Fruit fly (Drosophila melanogaster) whole organism, embryonic: Measurements from ENCODE around the gene CG7173.

ENCODE experiments used
- Atf6 ChIP-seq: fragments of 200-800 bp; sonication (Bioruptor generic); IDR thresholded peaks from 2 replicates; pipeline ENCODE4 v1.3.6; 2022; ENCODE audit warnings: missing biosample characterization, missing genetic modification characterization
- Bgb ChIP-seq: fragments of 200-800 bp; sonication (Bioruptor generic); IDR thresholded peaks from 2 replicates; pipeline ENCODE4 v1.3.6; 2022; ENCODE audit warnings: missing biosample characterization, missing genetic modification characterization; ENCODE audit not compliant: partially characterized antibody
- CG10274 ChIP-seq: fragments of 200-800 bp; sonication (Bioruptor generic); optimal IDR thresholded peaks from 3 replicates; lab custom pipeline; 2017; ENCODE audit warnings: missing biosample characterization, mild to moderate bottlenecking, missing genetic modification characterization
- CG12071 ChIP-seq: fragments of 200-800 bp; sonication (Bioruptor generic); optimal IDR thresholded peaks from 3 replicates; lab custom pipeline; 2018; ENCODE audit warnings: missing biosample characterization, mild to moderate bottlenecking, missing genetic modification characterization
- CG13123 ChIP-seq: fragments of 200-800 bp; sonication (Bioruptor generic); optimal IDR thresholded peaks from 2 replicates; lab custom pipeline; 2016; ENCODE audit warnings: missing biosample characterization, missing genetic modification characterization
- CG13894 ChIP-seq: fragments of 200-800 bp; sonication (Bioruptor generic); optimal IDR thresholded peaks from 3 replicates; lab custom pipeline; 2018; ENCODE audit warnings: missing biosample characterization, mild to moderate bottlenecking, missing genetic modification characterization, moderate library complexity
- CG17328 ChIP-seq: fragments of 200-800 bp; sonication (Bioruptor generic); IDR thresholded peaks from 2 replicates; pipeline ENCODE4 v1.3.6; 2022; ENCODE audit warnings: missing biosample characterization, missing genetic modification characterization
- CG17568 ChIP-seq: fragments of 200-800 bp; sonication (Bioruptor generic); optimal IDR thresholded peaks from 2 replicates; lab custom pipeline; 2018; ENCODE audit warnings: missing biosample characterization, mild to moderate bottlenecking, missing genetic modification characterization, moderate library complexity
- CG17829 ChIP-seq: fragments of 200-800 bp; optimal IDR thresholded peaks from 2 replicates; lab custom pipeline; 2019; ENCODE audit warnings: missing biosample characterization, mild to moderate bottlenecking, missing genetic modification characterization, moderate library complexity
- CG2116 ChIP-seq: fragments of 200-800 bp; sonication (Bioruptor generic); optimal IDR thresholded peaks from 3 replicates; lab custom pipeline; 2018; ENCODE audit warnings: missing biosample characterization, mild to moderate bottlenecking, missing genetic modification characterization
- CG2120 ChIP-seq: fragments of 200-800 bp; sonication (Bioruptor generic); optimal IDR thresholded peaks from 3 replicates; lab custom pipeline; 2016; ENCODE audit warnings: missing biosample characterization, missing genetic modification characterization
- CG2678 ChIP-seq: fragments of 200-800 bp; sonication (Bioruptor generic); optimal IDR thresholded peaks from 3 replicates; lab custom pipeline; 2019; ENCODE audit warnings: missing biosample characterization, mild to moderate bottlenecking, missing genetic modification characterization, moderate library complexity
- CG2712 ChIP-seq: fragments of 200-800 bp; optimal IDR thresholded peaks from 3 replicates; lab custom pipeline; 2019; ENCODE audit warnings: missing biosample characterization, mild to moderate bottlenecking, missing genetic modification characterization, moderate library complexity
- CG30403 ChIP-seq: fragments of 200-800 bp; sonication (Bioruptor generic); optimal IDR thresholded peaks from 3 replicates; lab custom pipeline; 2016; ENCODE audit warnings: missing biosample characterization, missing genetic modification characterization
- CG31224 ChIP-seq: fragments of 200-800 bp; sonication (Bioruptor generic); IDR thresholded peaks from 2 replicates; pipeline ENCODE4 v1.3.6; 2022; ENCODE audit warnings: missing biosample characterization, missing genetic modification characterization
- CG3726 ChIP-seq: fragments of 200-800 bp; sonication (Bioruptor generic); IDR thresholded peaks from 3 replicates; pipeline ENCODE4, ENCODE4 v1.3.6; 2022; ENCODE audit warnings: missing biosample characterization, missing genetic modification characterization
- CG3838 ChIP-seq: fragments of 200-800 bp; sonication (Bioruptor generic); optimal IDR thresholded peaks from 3 replicates; lab custom pipeline; 2016; ENCODE audit warnings: missing biosample characterization, missing genetic modification characterization
- CG4404 ChIP-seq: fragments of 200-800 bp; sonication (Bioruptor generic); IDR thresholded peaks from 2 replicates; pipeline ENCODE4 v1.3.6; 2022; ENCODE audit warnings: missing biosample characterization, missing genetic modification characterization
- CG4617 ChIP-seq: fragments of 200-800 bp; sonication (Bioruptor generic); optimal IDR thresholded peaks from 3 replicates; lab custom pipeline; 2016; ENCODE audit warnings: missing biosample characterization, missing genetic modification characterization, borderline replicate concordance
- CG4730 ChIP-seq: fragments of 200-800 bp; sonication (Bioruptor generic); IDR thresholded peaks from 2 replicates; pipeline ENCODE4 v1.3.6; 2022; ENCODE audit warnings: missing biosample characterization, missing genetic modification characterization
- CG6654 ChIP-seq: fragments of 200-800 bp; sonication (Bioruptor generic); optimal IDR thresholded peaks from 2 replicates; lab custom pipeline; 2017; ENCODE audit warnings: missing biosample characterization, mild to moderate bottlenecking, missing genetic modification characterization
- Dll ChIP-seq: fragments of 200-800 bp; sonication (Bioruptor generic); IDR thresholded peaks from 4 replicates; pipeline ENCODE4 v1.3.6; 2022; ENCODE audit warnings: missing biosample characterization, missing genetic modification characterization; ENCODE audit not compliant: partially characterized antibody
- Dp ChIP-seq: fragments of 200-800 bp; sonication (Bioruptor generic); optimal IDR thresholded peaks from 2 replicates; lab custom pipeline; 2018; ENCODE audit warnings: missing biosample characterization, mild to moderate bottlenecking, missing genetic modification characterization, moderate library complexity
- GATAe ChIP-seq: fragments of 200-800 bp; sonication (Bioruptor generic); conservative IDR thresholded peaks from 2 replicates; pipeline ENCODE4 v1.3.6; 2022; ENCODE audit warnings: missing biosample characterization, missing genetic modification characterization
- H15 ChIP-seq: fragments of 200-800 bp; sonication (Bioruptor generic); IDR thresholded peaks from 3 replicates; pipeline ENCODE4 v1.3.6; 2022; ENCODE audit warnings: missing biosample characterization, missing genetic modification characterization
- HmgD ChIP-seq: fragments of 200-800 bp; sonication (Bioruptor generic); optimal IDR thresholded peaks from 3 replicates; lab custom pipeline; 2016; ENCODE audit warnings: missing biosample characterization, missing genetic modification characterization
- Meics ChIP-seq: fragments of 200-800 bp; sonication (Bioruptor generic); optimal IDR thresholded peaks from 2 replicates; lab custom pipeline; 2017; ENCODE audit warnings: missing biosample characterization, mild to moderate bottlenecking, missing genetic modification characterization
- Optix ChIP-seq: fragments of 200-800 bp; sonication (Bioruptor generic); IDR thresholded peaks from 3 replicates; pipeline ENCODE4 v1.3.6; 2022; ENCODE audit warnings: missing biosample characterization, missing genetic modification characterization
- Sin3A ChIP-seq: fragments of >200 bp; optimal IDR thresholded peaks from 2 replicates; lab custom pipeline; 2018
- Six4 ChIP-seq: fragments of 200-800 bp; sonication (Bioruptor generic); optimal IDR thresholded peaks from 2 replicates; lab custom pipeline; 2016; ENCODE audit warnings: missing biosample characterization, missing genetic modification characterization
- Sry-β ChIP-seq: fragments of 200-800 bp; sonication (Bioruptor generic); optimal IDR thresholded peaks from 2 replicates; lab custom pipeline; 2018; ENCODE audit warnings: missing biosample characterization, mild to moderate bottlenecking, missing genetic modification characterization, moderate library complexity
- corto ChIP-seq: fragments of 200-800 bp; sonication (Bioruptor generic); optimal IDR thresholded peaks from 2 replicates; lab custom pipeline; 2016; ENCODE audit warnings: missing biosample characterization, mild to moderate bottlenecking, missing genetic modification characterization, moderate library complexity
- dan ChIP-seq: fragments of 200-800 bp; sonication (Bioruptor generic); IDR thresholded peaks from 2 replicates; pipeline ENCODE4 v1.3.6; 2022; ENCODE audit warnings: missing biosample characterization, missing genetic modification characterization
- eve ChIP-seq, 2 experiments: fragments of >200 bp; optimal IDR thresholded peaks; 2 replicates each; lab custom pipeline; 2017; ENCODE audit warnings: missing biosample characterization in 2 of 2, missing genetic modification characterization in 2 of 2
- gem ChIP-seq: fragments of 200-800 bp; sonication (Bioruptor generic); optimal IDR thresholded peaks from 2 replicates; lab custom pipeline; 2019; ENCODE audit warnings: missing biosample characterization, mild to moderate bottlenecking, missing genetic modification characterization, moderate library complexity
- gro ChIP-seq: fragments of 200-800 bp; sonication (Bioruptor generic); optimal IDR thresholded peaks from 2 replicates; lab custom pipeline; 2016; ENCODE audit warnings: missing biosample characterization, missing genetic modification characterization
- gsb-n ChIP-seq: fragments of 200-800 bp; sonication (Bioruptor generic); optimal IDR thresholded peaks from 3 replicates; lab custom pipeline; 2018; ENCODE audit warnings: missing biosample characterization, mild to moderate bottlenecking, missing genetic modification characterization
- mirr ChIP-seq: fragments of 200-800 bp; sonication (Bioruptor generic); optimal IDR thresholded peaks from 3 replicates; lab custom pipeline; 2018; ENCODE audit warnings: missing biosample characterization, mild to moderate bottlenecking, missing genetic modification characterization
- nerfin-2 ChIP-seq: fragments of 200-800 bp; sonication (Bioruptor generic); IDR thresholded peaks from 2 replicates; pipeline ENCODE4 v1.3.6; 2022; ENCODE audit warnings: missing biosample characterization, missing genetic modification characterization; ENCODE audit not compliant: partially characterized antibody
- otp ChIP-seq: fragments of 200-800 bp; sonication (Bioruptor generic); IDR thresholded peaks from 3 replicates; pipeline ENCODE4, ENCODE4 v1.3.6; 2022; ENCODE audit warnings: missing biosample characterization, missing genetic modification characterization
- phol ChIP-seq: fragments of 200-800 bp; sonication (Bioruptor generic); optimal IDR thresholded peaks from 3 replicates; lab custom pipeline; 2018; ENCODE audit warnings: missing biosample characterization, mild to moderate bottlenecking, missing genetic modification characterization, moderate library complexity
- pnt ChIP-seq: fragments of 200-800 bp; sonication (Bioruptor generic); optimal IDR thresholded peaks from 3 replicates; lab custom pipeline; 2016; ENCODE audit warnings: missing biosample characterization, missing genetic modification characterization
- pzg ChIP-seq: fragments of 200-800 bp; sonication (Bioruptor generic); optimal IDR thresholded peaks from 3 replicates; lab custom pipeline; 2018; ENCODE audit warnings: missing biosample characterization, mild to moderate bottlenecking, missing genetic modification characterization, moderate library complexity
- repo ChIP-seq: fragments of 200-800 bp; sonication (Bioruptor generic); optimal IDR thresholded peaks from 2 replicates; lab custom pipeline; 2016; ENCODE audit warnings: missing biosample characterization, missing genetic modification characterization
- salm ChIP-seq: fragments of 200-800 bp; sonication (Bioruptor generic); optimal IDR thresholded peaks from 2 replicates; lab custom pipeline; 2018; ENCODE audit warnings: missing biosample characterization, mild to moderate bottlenecking, missing genetic modification characterization
- shn ChIP-seq: fragments of 200-800 bp; sonication (Bioruptor generic); optimal IDR thresholded peaks from 3 replicates; lab custom pipeline; 2016; ENCODE audit warnings: missing biosample characterization, missing genetic modification characterization
- stwl ChIP-seq: fragments of 200-800 bp; sonication (Bioruptor generic); optimal IDR thresholded peaks from 3 replicates; lab custom pipeline; 2018; ENCODE audit warnings: missing biosample characterization, mild to moderate bottlenecking, missing genetic modification characterization, moderate library complexity
- sug ChIP-seq: fragments of 200-800 bp; optimal IDR thresholded peaks from 2 replicates; lab custom pipeline; 2019; ENCODE audit warnings: missing biosample characterization, mild to moderate bottlenecking, missing genetic modification characterization, moderate library complexity
- tin ChIP-seq: fragments of 200-800 bp; sonication (Bioruptor generic); optimal IDR thresholded peaks from 3 replicates; lab custom pipeline; 2016; ENCODE audit warnings: missing biosample characterization, missing genetic modification characterization
- trem ChIP-seq: fragments of 200-800 bp; optimal IDR thresholded peaks from 3 replicates; lab custom pipeline; 2019; ENCODE audit warnings: missing biosample characterization, mild to moderate bottlenecking, missing genetic modification characterization, moderate library complexity
- vnd ChIP-seq: fragments of 200-800 bp; sonication (Bioruptor generic); IDR thresholded peaks from 3 replicates; pipeline ENCODE4 v1.3.6; 2022; ENCODE audit warnings: missing biosample characterization, missing genetic modification characterization; ENCODE audit not compliant: partially characterized antibody
- yki ChIP-seq: fragments of >200 bp; optimal IDR thresholded peaks from 3 replicates; lab custom pipeline; 2018

CG7173 gene

dm6 chr3L:21574296-21574745, 16.3 kb upstream of the CG7173 start (continued):
- no peak for TF ChIP-seq CG12071
- TF ChIP-seq shn (GFP tag; lab: Kevin White, UChicago), result no peak
- TF ChIP-seq mirr (GFP tag; lab: Kevin White, UChicago), result no peak
- 0 out of 3 replicates have a peak, but pooled peaks have one; percentile 14 for TF ChIP-seq Optix
- no peak for TF ChIP-seq CG13894 (tag; lab: Kevin White, UChicago)
- peak; percentile 19; the same call in 1 of the 4 replicates for TF ChIP-seq Dll (GFP tag; lab: Robert Waterston, UW)
- peak; percentile 13 for TF ChIP-seq trem
- TF ChIP-seq salm (tag; lab: Kevin White, UChicago), result no peak
- no peak for TF ChIP-seq CG4730
- peak; percentile 13 for TF ChIP-seq Dp (GFP tag; lab: Kevin White, UChicago)
- TF ChIP-seq CG17328 (GFP tag; lab: Robert Waterston, UW), result no peak
- TF ChIP-seq CG6654 (GFP tag; lab: Kevin White, UChicago), result no peak
- TF ChIP-seq GATAe, result no peak
- no peak for TF ChIP-seq Bgb (GFP tag; lab: Robert Waterston, UW)
- no peak for TF ChIP-seq Meics (GFP tag; lab: Kevin White, UChicago)
- no peak for TF ChIP-seq CG4404 (GFP tag; lab: Robert Waterston, UW)
- no peak for TF ChIP-seq vnd (GFP tag; lab: Robert Waterston, UW)
- peak; percentile 2 for TF ChIP-seq phol
- TF ChIP-seq sug (tag; lab: Kevin White, UChicago), result no peak
- TF ChIP-seq CG2678 (tag; lab: Kevin White, UChicago), result no peak
- no peak for TF ChIP-seq nerfin-2 (GFP tag; lab: Robert Waterston, UW)
- TF ChIP-seq CG10274 (GFP tag; lab: Kevin White, UChicago), result no peak
- TF ChIP-seq dan (GFP tag; lab: Robert Waterston, UW), result no peak
- TF ChIP-seq CG2120 (GFP tag; lab: Kevin White, UChicago), result peak; percentile 15
- no peak for TF ChIP-seq gro (GFP tag; lab: Kevin White, UChicago)
- peak in 1 of 2 experiments; percentile 56 for TF ChIP-seq eve (GFP tag; optimal IDR thresholded peaks at IDR 0.05; lab: Kevin White, UChicago)
- peak; percentile 58 for TF ChIP-seq stwl (tag; lab: Kevin White, UChicago)
- TF ChIP-seq CG31224 (GFP tag; lab: Robert Waterston, UW), result no peak
- peak; percentile 86 for TF ChIP-seq CG4617 (GFP tag; lab: Kevin White, UChicago)
- no peak for TF ChIP-seq gsb-n (tag; lab: Kevin White, UChicago)
- TF ChIP-seq Atf6, result no peak
- no peak for TF ChIP-seq yki
- TF ChIP-seq corto (GFP tag; lab: Kevin White, UChicago), result no peak
- no peak for TF ChIP-seq tin (GFP tag; lab: Kevin White, UChicago)
- TF ChIP-seq Sin3A (lab: Kevin White, UChicago), result no peak
- no peak for TF ChIP-seq CG2712 (tag; lab: Kevin White, UChicago)
- no peak for TF ChIP-seq CG17568 (GFP tag; lab: Kevin White, UChicago)
- TF ChIP-seq CG2116, result peak; percentile 2
- peak; percentile 45 for TF ChIP-seq HmgD (GFP tag; lab: Kevin White, UChicago)
- TF ChIP-seq CG17829 (tag; lab: Kevin White, UChicago), result no peak
- no peak for TF ChIP-seq CG3838 (GFP tag; lab: Kevin White, UChicago)
- peak; percentile 49 for TF ChIP-seq pzg
- no peak for TF ChIP-seq otp (GFP tag; lab: Robert Waterston, UW)
- TF ChIP-seq gem, result no peak
- no peak for TF ChIP-seq CG3726 (GFP tag; lab: Robert Waterston, UW)
- TF ChIP-seq CG13123 (GFP tag; lab: Kevin White, UChicago), result no peak
- no peak for TF ChIP-seq Six4
- no peak for TF ChIP-seq H15 (GFP tag; lab: Robert Waterston, UW)
- TF ChIP-seq CG30403 (GFP tag; lab: Kevin White, UChicago), result no peak
- no peak for TF ChIP-seq repo (GFP tag; lab: Kevin White, UChicago)
- no peak for TF ChIP-seq pnt (GFP tag; lab: Kevin White, UChicago)
- peak; percentile 91 for TF ChIP-seq Sry-β (GFP tag; lab: Kevin White, UChicago)
